Worm (Caenorhabditis elegans): Measurements from ENCODE around the gene pqn-70.

Gene pqn-70

DNA sequence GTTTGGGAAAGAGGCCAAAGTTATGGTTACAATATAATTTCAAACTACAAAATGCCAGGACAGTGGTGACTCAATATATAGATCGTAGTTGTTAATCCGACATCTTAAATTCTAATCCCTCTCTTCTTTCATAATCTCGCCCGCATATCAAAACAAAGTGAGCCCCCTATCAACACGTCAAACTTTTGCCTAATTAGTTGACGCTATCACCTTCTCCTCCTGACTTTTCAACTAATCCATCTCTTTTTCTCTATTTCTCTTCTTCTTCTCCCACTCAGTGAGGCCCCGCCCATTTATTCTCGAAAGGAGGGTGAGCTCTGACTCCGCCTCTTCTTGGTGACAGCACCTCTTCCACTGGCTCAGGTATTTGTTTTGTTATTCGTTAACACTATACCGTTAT, 17.2 kb downstream of the pqn-70 start:
- no peak for TF ChIP-seq ztf-18 (tag; optimal IDR thresholded peaks at IDR 0.05)
- TF ChIP-seq hmg-1.2 (GFP tag; IDR thresholded peaks at IDR 0.05): 0 out of 2 replicates have a peak, but pooled peaks have one; percentile 11

ce11 chrV:11209452-11210188, 18.9 kb downstream of the pqn-70 start:
- no peak for TF ChIP-seq snpc-3.4 (tag; optimal IDR thresholded peaks at IDR 0.05)
- TF ChIP-seq xnd-1 (tag; optimal IDR thresholded peaks at IDR 0.05): no peak
- no peak for TF ChIP-seq dpff-1 (tag; optimal IDR thresholded peaks at IDR 0.05)
- no peak for TF ChIP-seq lin-26 (GFP tag; IDR thresholded peaks at IDR 0.05)
- no peak for TF ChIP-seq B0035.1 (tag; optimal IDR thresholded peaks at IDR 0.05)
- TF ChIP-seq lsy-27 (tag; optimal IDR thresholded peaks at IDR 0.05; ENCODE audit: borderline replicate concordance, insufficient read depth): no peak

- no peak for TF ChIP-seq akir-1 (GFP tag; optimal IDR thresholded peaks at IDR 0.05)
- TF ChIP-seq nfya-2 (GFP tag; IDR thresholded peaks at IDR 0.05): no peak
- TF ChIP-seq mxl-1 (tag; optimal IDR thresholded peaks at IDR 0.05): no peak
- peak; percentile 5 for TF ChIP-seq unc-62 (GFP tag; optimal IDR thresholded peaks at IDR 0.05)
- no peak for TF ChIP-seq Y67H2A.10 (GFP tag; conservative IDR thresholded peaks at IDR 0.05)
- no peak for TF ChIP-seq ceh-58 (GFP tag; IDR thresholded peaks at IDR 0.05)
- TF ChIP-seq tbp1 (GFP tag; optimal IDR thresholded peaks at IDR 0.05): no peak
These were observed 22.0 kb downstream of the pqn-70 start for ce11 chrV:11206467-11206866.

DNA sequence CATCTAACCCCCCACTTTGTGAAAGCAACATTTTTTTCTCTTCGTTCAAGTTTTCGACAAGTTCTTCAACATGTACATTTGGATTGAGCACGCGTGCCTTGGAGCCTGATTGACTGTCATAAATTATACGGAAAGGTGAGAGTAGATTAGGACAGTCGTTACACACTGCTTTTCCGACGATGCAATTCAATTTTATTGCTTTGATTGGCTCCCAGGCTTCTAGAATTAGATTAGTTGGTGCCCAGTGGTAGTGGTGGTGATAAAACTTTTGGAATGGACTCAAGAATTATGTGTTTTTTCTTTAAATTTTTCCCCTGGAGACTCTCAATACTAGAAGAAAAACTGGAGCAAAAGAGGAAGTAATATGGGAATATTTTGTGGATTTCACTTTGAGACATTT, 24.1 kb downstream of the pqn-70 start:
- TF ChIP-seq madf-6 (GFP tag; IDR thresholded peaks at IDR 0.05) (no peak), F23B12.7 (tag; optimal IDR thresholded peaks at IDR 0.05; ENCODE audit: insufficient read depth) (no peak), chd-7 (tag; optimal IDR thresholded peaks at IDR 0.05) (no peak), B0035.1 (tag; optimal IDR thresholded peaks at IDR 0.05) (no peak), Y79H2A.3 (GFP tag; conservative IDR thresholded peaks at IDR 0.05) (no peak)

- TF ChIP-seq K11D2.4 (GFP tag; IDR thresholded peaks at IDR 0.05) (no peak), B0035.1 (tag; optimal IDR thresholded peaks at IDR 0.05) (no peak), zim-3 (tag; optimal IDR thresholded peaks at IDR 0.05) (no peak), lin-26 (GFP tag; IDR thresholded peaks at IDR 0.05) (no peak)
These were observed 26.5 kb downstream of the pqn-70 start, which contains the start of gene K10D6.4 for ce11 chrV:11201826-11202565. K10D6.4 (plus strand) TSS chrV:11201925.

ce11 chrV:11200316-11200715, 28.2 kb downstream of the pqn-70 start, which contains the start of gene K10D6.3:
K10D6.3 (plus strand) TSS chrV:11200616.
- TF ChIP-seq unc-62 (GFP tag; optimal IDR thresholded peaks at IDR 0.05) (no peak), nhr-179 (tag; optimal IDR thresholded peaks at IDR 0.05) (no peak), hrde-1 (tag; optimal IDR thresholded peaks at IDR 0.05; ENCODE audit: borderline replicate concordance) (no peak)

ce11 chrV:11199497-11199896, 29.0 kb downstream of the pqn-70 start:
- TF ChIP-seq zim-3 (tag; optimal IDR thresholded peaks at IDR 0.05) (no peak), dox-1 (GFP tag; IDR thresholded peaks at IDR 0.05) (no peak), snpc-4 (GFP tag; optimal IDR thresholded peaks at IDR 0.05) (no peak), snpc-4 (tag; optimal IDR thresholded peaks at IDR 0.05) (no peak), somi-1 (GFP tag; optimal IDR thresholded peaks at IDR 0.05) (no peak), let-526 (GFP tag; IDR thresholded peaks at IDR 0.05) (no peak), madf-8 (GFP tag; conservative IDR thresholded peaks at IDR 0.05) (no peak), F57A8.1 (GFP tag; optimal IDR thresholded peaks at IDR 0.05) (no peak), aptf-2 (GFP tag; conservative IDR thresholded peaks at IDR 0.05) (no peak), unc-130 (GFP tag; optimal IDR thresholded peaks at IDR 0.05) (no peak), ztf-22 (GFP tag; optimal IDR thresholded peaks at IDR 0.05) (no peak), attf-3 (GFP tag; conservative IDR thresholded peaks at IDR 0.05) (no peak), F39B2.1 (GFP tag; IDR thresholded peaks at IDR 0.05) (no peak)
